Fruit fly (Drosophila melanogaster) S2 (cell line): ENCODE measurements around the gene IscU.

Experiments used
- CG8478 ChIP-seq: fragments of >200 bp; optimal IDR thresholded peaks from 2 replicates; lab custom pipeline; 2018
- CTCF ChIP-seq, 2 experiments: fragments of >200 bp; optimal IDR thresholded peaks; 2 replicates each; lab custom pipeline; 2018

The IscU gene

dm6 chr3R:8801126-8801762 is 22.7 kb downstream of the IscU start, which contains the start of the genes Pif1A, Pif1B and CCT7:
Gene Pif1A (minus strand): TSS chr3R:8801176.
Gene Pif1B (minus strand): TSS chr3R:8801176.
Gene CCT7 (plus strand): TSS chr3R:8801564.
- TF ChIP-seq CTCF (optimal IDR thresholded peaks at IDR 0.05; lab: Kevin White, UChicago) = no peak
- no peak for TF ChIP-seq CG8478 (lab: Kevin White, UChicago)

- TF ChIP-seq CG8478 (lab: Kevin White, UChicago) (no peak), CTCF (optimal IDR thresholded peaks at IDR 0.05; lab: Kevin White, UChicago) (no peak)
Measured at dm6 chr3R:8799866-8800265, 24.1 kb downstream of the IscU start.

- TF ChIP-seq CTCF (optimal IDR thresholded peaks at IDR 0.05; lab: Kevin White, UChicago) (no peak), CG8478 (lab: Kevin White, UChicago) (no peak)
Measured at dm6 chr3R:8798332-8798731, 25.6 kb downstream of the IscU start.

dm6 chr3R:8794384-8794783 is 29.6 kb downstream of the IscU start, which contains the start of gene Ir85a:
Gene Ir85a (plus strand): TSS chr3R:8794684.
- TF ChIP-seq CG8478 (lab: Kevin White, UChicago) (no peak), CTCF (optimal IDR thresholded peaks at IDR 0.05; lab: Kevin White, UChicago) (no peak)

dm6 chr3R:8793726-8794125 is 30.3 kb downstream of the IscU start:
- TF ChIP-seq CTCF (optimal IDR thresholded peaks at IDR 0.05; lab: Kevin White, UChicago) (no peak), CG8478 (lab: Kevin White, UChicago) (no peak)

dm6 chr3R:8792463-8793175 is 31.4 kb downstream of the IscU start:
- no peak for TF ChIP-seq CG8478 (lab: Kevin White, UChicago)
- no peak for TF ChIP-seq CTCF (optimal IDR thresholded peaks at IDR 0.05; lab: Kevin White, UChicago)

- TF ChIP-seq CTCF (optimal IDR thresholded peaks at IDR 0.05; lab: Kevin White, UChicago) (no peak), CG8478 (lab: Kevin White, UChicago) (no peak)
Measured at dm6 chr3R:8788722-8789400, 35.1 kb downstream of the IscU start.

- TF ChIP-seq CG8478 (lab: Kevin White, UChicago) = no peak
- no peak for TF ChIP-seq CTCF (optimal IDR thresholded peaks at IDR 0.05; lab: Kevin White, UChicago)
Measured at dm6 chr3R:8787538-8788282, 36.3 kb downstream of the IscU start.

- TF ChIP-seq CG8478 (lab: Kevin White, UChicago) = no peak
- no peak for TF ChIP-seq CTCF (optimal IDR thresholded peaks at IDR 0.05; lab: Kevin White, UChicago)
Measured at dm6 chr3R:8785451-8785850, 38.5 kb downstream of the IscU start.

dm6 chr3R:8784788-8785187 is 39.2 kb downstream of the IscU start:
- no peak for TF ChIP-seq CG8478 (lab: Kevin White, UChicago)
- TF ChIP-seq CTCF (optimal IDR thresholded peaks at IDR 0.05; lab: Kevin White, UChicago) = no peak

dm6 chr3R:8780689-8781088 is 43.3 kb downstream of the IscU start, which contains the start of gene CG33189:
Gene CG33189 (minus strand): TSS chr3R:8780789.
- no peak for TF ChIP-seq CG8478 (lab: Kevin White, UChicago)
- TF ChIP-seq CTCF (optimal IDR thresholded peaks at IDR 0.05; lab: Kevin White, UChicago) = no peak

dm6 chr3R:8779823-8780222 is 44.2 kb downstream of the IscU start, which contains the start of gene CG33191:
Gene CG33191 (minus strand): TSS chr3R:8779923.
- no peak for TF ChIP-seq CTCF (optimal IDR thresholded peaks at IDR 0.05; lab: Kevin White, UChicago)
- no peak for TF ChIP-seq CG8478 (lab: Kevin White, UChicago)

- no peak for TF ChIP-seq CTCF (optimal IDR thresholded peaks at IDR 0.05; lab: Kevin White, UChicago)
- TF ChIP-seq CG8478 (lab: Kevin White, UChicago) = no peak
Measured at dm6 chr3R:8773135-8773534, 50.8 kb downstream of the IscU start, which contains the start of gene CG34301. Gene CG34301 (plus strand): TSS chr3R:8773435.
